Worm (Caenorhabditis elegans) whole organism, mixed stage, embryonic: ENCODE measurements around the gene T12G3.2.

Experiments
- blmp-1 ChIP-seq: fragments of 150-350 bp; optimal IDR thresholded peaks from 2 replicates; lab custom pipeline; 2014; ENCODE audit warnings: missing biosample characterization, missing genetic modification characterization
- elt-3 ChIP-seq: fragments of 150-350 bp; optimal IDR thresholded peaks from 2 replicates; lab custom pipeline; 2014; ENCODE audit warnings: missing biosample characterization, missing genetic modification characterization
- lin-13 ChIP-seq: fragments of 150-350 bp; optimal IDR thresholded peaks from 2 replicates; lab custom pipeline; 2014; ENCODE audit warnings: missing biosample characterization, missing genetic modification characterization
- lsy-2 ChIP-seq: fragments of 150-350 bp; optimal IDR thresholded peaks from 2 replicates; lab custom pipeline; 2014; ENCODE audit warnings: missing biosample characterization, missing genetic modification characterization
- mep-1 ChIP-seq: fragments of 150-350 bp; optimal IDR thresholded peaks from 2 replicates; lab custom pipeline; 2017; ENCODE audit warnings: missing biosample characterization, missing genetic modification reagents, missing genetic modification characterization, inconsistent platforms
- sem-2 ChIP-seq: fragments of 200-800 bp; sonication (Bioruptor generic); optimal IDR thresholded peaks from 2 replicates; lab custom pipeline; 2018; ENCODE audit warnings: mild to moderate bottlenecking, missing genetic modification characterization, missing compliant biosample characterization
- snpc-4 ChIP-seq: fragments of 150-350 bp; optimal IDR thresholded peaks from 2 replicates; lab custom pipeline; 2014; ENCODE audit warnings: missing biosample characterization, missing genetic modification characterization
- unc-39 ChIP-seq: fragments of 150-350 bp; optimal IDR thresholded peaks from 2 replicates; lab custom pipeline; 2014; ENCODE audit warnings: missing biosample characterization, missing genetic modification characterization
- unc-62 ChIP-seq: fragments of 150-350 bp; optimal IDR thresholded peaks from 2 replicates; lab custom pipeline; 2014; ENCODE audit warnings: missing biosample characterization, missing genetic modification reagents, missing genetic modification characterization
- ztf-11 ChIP-seq: fragments of 150-350 bp; optimal IDR thresholded peaks from 2 replicates; lab custom pipeline; 2014; ENCODE audit warnings: missing biosample characterization, missing genetic modification characterization

ce11 chrIV:12036924-12037323 lies 9.8 kb downstream of the T12G3.2 start:
- TF ChIP-seq snpc-4 (no peak), lin-13 (tag; lab: Kevin White, UChicago) (no peak), ztf-11 (tag; lab: Kevin White, UChicago) (no peak), elt-3 (tag; lab: Kevin White, UChicago) (no peak), unc-62 (GFP tag; lab: Kevin White, UChicago) (no peak), lsy-2 (tag; lab: Kevin White, UChicago) (no peak), sem-2 (GFP tag; lab: Kevin White, UChicago) (no peak), mep-1 (tag; lab: Kevin White, UChicago) (no peak), unc-39 (no peak), blmp-1 (tag; lab: Kevin White, UChicago) (no peak)
